Fruit fly (Drosophila melanogaster) whole organism, embryonic: ENCODE measurements around the gene Spt6.

Source experiments
- CG11247 ChIP-seq: fragments of 200-800 bp; sonication (Bioruptor generic); IDR thresholded peaks from 2 replicates; pipeline ENCODE4 v1.3.6; 2022; ENCODE audit warnings: missing biosample characterization, missing genetic modification characterization
- CG14860 ChIP-seq: fragments of 200-800 bp; sonication (Bioruptor generic); IDR thresholded peaks from 3 replicates; pipeline ENCODE4 v1.3.6; 2022; ENCODE audit warnings: missing biosample characterization, missing genetic modification characterization; ENCODE audit not compliant: partially characterized antibody
- CG15479 ChIP-seq: fragments of 200-800 bp; sonication (Bioruptor generic); optimal IDR thresholded peaks from 3 replicates; lab custom pipeline; 2019; ENCODE audit warnings: missing biosample characterization, mild to moderate bottlenecking, missing genetic modification characterization, moderate library complexity
- CG15696 ChIP-seq: fragments of 200-800 bp; sonication (Bioruptor generic); optimal IDR thresholded peaks from 2 replicates; lab custom pipeline; 2019; ENCODE audit warnings: missing biosample characterization, mild to moderate bottlenecking, missing genetic modification characterization, moderate library complexity
- CG17359 ChIP-seq: fragments of 200-800 bp; sonication (Bioruptor generic); optimal IDR thresholded peaks from 3 replicates; lab custom pipeline; 2018; ENCODE audit warnings: missing biosample characterization, mild to moderate bottlenecking, missing genetic modification characterization, moderate library complexity
- CG17361 ChIP-seq: fragments of 200-800 bp; sonication (Bioruptor generic); IDR thresholded peaks from 3 replicates; pipeline ENCODE4 v1.3.6; 2022; ENCODE audit warnings: missing biosample characterization, missing genetic modification characterization
- CG17612 ChIP-seq: fragments of 200-800 bp; sonication (Bioruptor generic); IDR thresholded peaks from 2 replicates; pipeline ENCODE4 v1.3.6; 2022; ENCODE audit warnings: missing biosample characterization, missing genetic modification characterization
- CG18619 ChIP-seq: fragments of 200-800 bp; sonication (Bioruptor generic); optimal IDR thresholded peaks from 3 replicates; lab custom pipeline; 2017; ENCODE audit warnings: missing biosample characterization, mild to moderate bottlenecking, missing genetic modification characterization
- CG2712 ChIP-seq: fragments of 200-800 bp; optimal IDR thresholded peaks from 3 replicates; lab custom pipeline; 2019; ENCODE audit warnings: missing biosample characterization, mild to moderate bottlenecking, missing genetic modification characterization, moderate library complexity
- CG31224 ChIP-seq: fragments of 200-800 bp; sonication (Bioruptor generic); IDR thresholded peaks from 2 replicates; pipeline ENCODE4 v1.3.6; 2022; ENCODE audit warnings: missing biosample characterization, missing genetic modification characterization
- CG3407 ChIP-seq: fragments of 200-800 bp; sonication (Bioruptor generic); optimal IDR thresholded peaks from 2 replicates; lab custom pipeline; 2018; ENCODE audit warnings: missing biosample characterization, mild to moderate bottlenecking, missing genetic modification characterization
- CG3726 ChIP-seq: fragments of 200-800 bp; sonication (Bioruptor generic); IDR thresholded peaks from 3 replicates; pipeline ENCODE4, ENCODE4 v1.3.6; 2022; ENCODE audit warnings: missing biosample characterization, missing genetic modification characterization
- CG42726 ChIP-seq: fragments of 200-800 bp; sonication (Bioruptor generic); IDR thresholded peaks from 2 replicates; pipeline ENCODE4 v1.3.6; 2022; ENCODE audit warnings: missing biosample characterization, missing genetic modification characterization; ENCODE audit not compliant: partially characterized antibody
- CG4707 ChIP-seq: fragments of 200-800 bp; sonication (Bioruptor generic); optimal IDR thresholded peaks from 2 replicates; lab custom pipeline; 2018; ENCODE audit warnings: missing biosample characterization, mild to moderate bottlenecking, missing genetic modification characterization, moderate library complexity
- CG6254 ChIP-seq: fragments of 200-800 bp; sonication (Bioruptor generic); optimal IDR thresholded peaks from 3 replicates; lab custom pipeline; 2017; ENCODE audit warnings: mild to moderate bottlenecking, missing biosample characterization, missing genetic modification reagents, missing genetic modification characterization
- CG6683 ChIP-seq: fragments of 200-800 bp; sonication (Bioruptor generic); optimal IDR thresholded peaks from 2 replicates; lab custom pipeline; 2017; ENCODE audit warnings: missing biosample characterization, mild to moderate bottlenecking, missing genetic modification characterization, missing genetic modification reagents
- CG7963 ChIP-seq: fragments of 200-800 bp; sonication (Bioruptor generic); IDR thresholded peaks from 3 replicates; pipeline ENCODE4 v1.3.6; 2022; ENCODE audit warnings: missing biosample characterization, missing genetic modification characterization; ENCODE audit not compliant: partially characterized antibody
- CG8089 ChIP-seq: fragments of 200-800 bp; sonication (Bioruptor generic); optimal IDR thresholded peaks from 3 replicates; lab custom pipeline; 2016; ENCODE audit warnings: missing biosample characterization, missing genetic modification characterization
- CG8388 ChIP-seq: fragments of 200-800 bp; sonication (Bioruptor generic); optimal IDR thresholded peaks from 2 replicates; lab custom pipeline; 2019; ENCODE audit warnings: missing biosample characterization, mild to moderate bottlenecking, missing genetic modification characterization, moderate library complexity
- CG8765 ChIP-seq: fragments of 200-800 bp; sonication (Bioruptor generic); IDR thresholded peaks from 2 replicates; pipeline ENCODE4 v1.3.6; 2022; ENCODE audit warnings: missing biosample characterization, missing genetic modification characterization
- CG9797 ChIP-seq: fragments of 200-800 bp; sonication (Bioruptor generic); optimal IDR thresholded peaks from 3 replicates; lab custom pipeline; 2018; ENCODE audit warnings: missing biosample characterization, mild to moderate bottlenecking, missing genetic modification characterization
- CTCF ChIP-seq: fragments of 200-800 bp; sonication (Bioruptor generic); optimal IDR thresholded peaks from 2 replicates; lab custom pipeline; 2017; ENCODE audit warnings: missing biosample characterization, mild to moderate bottlenecking, missing genetic modification characterization, moderate library complexity
- D ChIP-seq, 2 experiments: fragments of 200-800 bp in 1 of 2; fragments of >200 bp in 1 of 2; sonication (Bioruptor generic) in 1 of 2; optimal IDR thresholded peaks; 2 replicates in 1 of 2; 3 replicates in 1 of 2; lab custom pipeline; 2017; ENCODE audit warnings: mild to moderate bottlenecking in 1 of 2, missing biosample characterization in 1 of 2, missing genetic modification characterization in 1 of 2, missing genetic modification reagents in 1 of 2
- Dip3 ChIP-seq: fragments of 200-800 bp; sonication (Bioruptor generic); optimal IDR thresholded peaks from 3 replicates; lab custom pipeline; 2016; ENCODE audit warnings: missing biosample characterization, missing genetic modification characterization
- Eip74EF ChIP-seq, 2 experiments: fragments of 200-800 bp in 1 of 2; fragments of >200 bp in 1 of 2; sonication (Bioruptor generic) in 1 of 2; optimal IDR thresholded peaks; 2 replicates each; lab custom pipeline; 2017 to 2019; ENCODE audit warnings: missing biosample characterization in 2 of 2, missing genetic modification characterization in 2 of 2, mild to moderate bottlenecking in 1 of 2, moderate library complexity in 1 of 2
- HLH54F ChIP-seq: fragments of 200-800 bp; sonication (Bioruptor generic); optimal IDR thresholded peaks from 3 replicates; lab custom pipeline; 2016; ENCODE audit warnings: missing biosample characterization, missing genetic modification characterization
- Jarid2 ChIP-seq: fragments of 200-800 bp; sonication (Bioruptor generic); optimal IDR thresholded peaks from 3 replicates; lab custom pipeline; 2017; ENCODE audit warnings: mild to moderate bottlenecking, missing biosample characterization, missing genetic modification reagents, missing genetic modification characterization
- Med ChIP-seq: fragments of 200-800 bp; sonication (Bioruptor generic); peaks from one replicate; lab custom pipeline; 2016; ENCODE audit warnings: missing biosample characterization, missing genetic modification characterization, mild to moderate bottlenecking, inconsistent platforms, moderate library complexity
- NC2β ChIP-seq: fragments of 200-800 bp; sonication (Bioruptor generic); optimal IDR thresholded peaks from 2 replicates; lab custom pipeline; 2016; ENCODE audit warnings: missing biosample characterization, missing genetic modification characterization
- Rx ChIP-seq: fragments of 200-800 bp; sonication (Bioruptor generic); IDR thresholded peaks from 2 replicates; pipeline ENCODE4 v1.3.6; 2022; ENCODE audit warnings: missing biosample characterization, missing genetic modification characterization
- Trl ChIP-seq, 3 experiments: fragments of >200 bp in 2 of 3; fragments of 200-800 bp in 1 of 3; sonication (Bioruptor generic) in 1 of 3; optimal IDR thresholded peaks; 2 replicates in 1 of 3; 3 replicates in 2 of 3; lab custom pipeline; 2016 to 2017; ENCODE audit warnings: missing biosample characterization in 1 of 3, missing genetic modification characterization in 1 of 3
- ase ChIP-seq: fragments of 200-800 bp; sonication (Bioruptor generic); IDR thresholded peaks from 3 replicates; pipeline ENCODE4 v1.3.6; 2022; ENCODE audit warnings: missing biosample characterization, missing genetic modification characterization
- bsh ChIP-seq, 2 experiments: fragments of 200-800 bp; sonication (Bioruptor generic); optimal IDR thresholded peaks; 2 replicates each; lab custom pipeline; 2017 to 2018; ENCODE audit warnings: mild to moderate bottlenecking in 2 of 2, missing biosample characterization in 2 of 2, missing genetic modification characterization in 2 of 2, moderate library complexity in 1 of 2
- cato ChIP-seq: fragments of 200-800 bp; sonication (Bioruptor generic); optimal IDR thresholded peaks from 2 replicates; lab custom pipeline; 2016; ENCODE audit warnings: missing biosample characterization, missing genetic modification characterization, borderline replicate concordance
- chif ChIP-seq, 2 experiments: fragments of 200-800 bp; sonication (Bioruptor generic); optimal IDR thresholded peaks; 3 replicates each; lab custom pipeline; 2016; ENCODE audit warnings: missing biosample characterization in 2 of 2, missing genetic modification characterization in 2 of 2
- gcm2 ChIP-seq: fragments of 200-800 bp; sonication (Bioruptor generic); optimal IDR thresholded peaks from 2 replicates; lab custom pipeline; 2016; ENCODE audit warnings: missing biosample characterization, missing genetic modification characterization
- ind ChIP-seq: fragments of 200-800 bp; sonication (Bioruptor generic); optimal IDR thresholded peaks from 3 replicates; lab custom pipeline; 2016; ENCODE audit warnings: missing biosample characterization, missing genetic modification characterization
- klu ChIP-seq: fragments of 200-800 bp; sonication (Bioruptor generic); IDR thresholded peaks from 2 replicates; pipeline ENCODE4 v1.3.6; 2022; ENCODE audit warnings: missing biosample characterization, missing genetic modification characterization
- maf-S ChIP-seq: fragments of 200-800 bp; sonication (Bioruptor generic); optimal IDR thresholded peaks from 2 replicates; lab custom pipeline; 2016; ENCODE audit warnings: missing biosample characterization, missing genetic modification characterization
- nerfin-1 ChIP-seq: fragments of 200-800 bp; sonication (Bioruptor generic); optimal IDR thresholded peaks from 3 replicates; lab custom pipeline; 2019; ENCODE audit warnings: missing biosample characterization, mild to moderate bottlenecking, missing genetic modification characterization, moderate library complexity
- pan ChIP-seq, 4 experiments: fragments of >200 bp in 3 of 4; fragments of 200-800 bp in 1 of 4; sonication (Bioruptor generic) in 1 of 4; optimal IDR thresholded peaks in 3 of 4; IDR thresholded peaks in 1 of 4; 2 replicates each; pipeline versions ENCODE4 v1.3.6 to Lab custom; 2017 to 2022; ENCODE audit warnings: missing biosample characterization in 2 of 4, missing genetic modification characterization in 2 of 4, mixed read lengths in 1 of 4
- pfk ChIP-seq: fragments of 200-800 bp; sonication (Bioruptor generic); optimal IDR thresholded peaks from 2 replicates; lab custom pipeline; 2018; ENCODE audit warnings: missing biosample characterization, mild to moderate bottlenecking, missing genetic modification characterization, moderate library complexity
- ranshi ChIP-seq: fragments of 200-800 bp; sonication (Bioruptor generic); IDR thresholded peaks from 2 replicates; pipeline ENCODE4 v1.3.6; 2022; ENCODE audit warnings: missing biosample characterization, missing genetic modification characterization
- repo ChIP-seq: fragments of 200-800 bp; sonication (Bioruptor generic); optimal IDR thresholded peaks from 2 replicates; lab custom pipeline; 2016; ENCODE audit warnings: missing biosample characterization, missing genetic modification characterization
- slou ChIP-seq: fragments of 200-800 bp; sonication (Bioruptor generic); optimal IDR thresholded peaks from 3 replicates; lab custom pipeline; 2016; ENCODE audit warnings: missing biosample characterization, missing genetic modification characterization
- vfl ChIP-seq: fragments of 200-800 bp; sonication (Bioruptor generic); optimal IDR thresholded peaks from 2 replicates; lab custom pipeline; 2016; ENCODE audit warnings: missing biosample characterization, missing genetic modification characterization
- wek ChIP-seq: fragments of 200-800 bp; sonication (Bioruptor generic); optimal IDR thresholded peaks from 3 replicates; lab custom pipeline; 2018; ENCODE audit warnings: missing biosample characterization, mild to moderate bottlenecking, missing genetic modification characterization, moderate library complexity
- wor ChIP-seq: fragments of 200-800 bp; sonication (Bioruptor generic); IDR thresholded peaks from 2 replicates; pipeline ENCODE4 v1.3.6; 2022; ENCODE audit warnings: missing biosample characterization, missing genetic modification characterization
- zfh2 ChIP-seq: fragments of 200-800 bp; sonication (Bioruptor generic); optimal IDR thresholded peaks from 2 replicates; lab custom pipeline; 2016; ENCODE audit warnings: missing biosample characterization, missing genetic modification characterization

The Spt6 gene

DNA sequence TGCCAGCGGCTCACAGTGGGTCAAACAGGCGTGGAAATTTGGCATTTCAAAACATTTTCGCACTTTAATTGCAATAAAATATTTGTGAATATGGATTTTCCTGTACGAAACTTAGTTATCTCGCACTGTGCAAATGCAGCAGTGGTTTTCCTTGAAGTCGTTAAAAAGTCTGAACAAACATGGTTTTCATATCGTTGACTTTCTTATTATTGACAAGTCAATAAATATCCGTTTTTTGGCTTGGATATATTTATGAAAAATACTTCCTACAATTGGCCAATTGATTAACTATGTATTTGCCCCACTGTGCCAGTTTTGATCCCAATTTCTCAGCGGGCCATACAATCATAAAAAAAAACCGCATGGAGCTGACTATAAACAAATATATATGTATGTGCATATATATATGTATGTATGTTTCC lies 2.1 kb upstream of the Spt6 start (continued):
- TF ChIP-seq klu, result peak; percentile 84
- peak; percentile 35 for TF ChIP-seq CG9797 (GFP tag; lab: Kevin White, UChicago)
- peak; percentile 96 for TF ChIP-seq CG8388
- TF ChIP-seq slou (GFP tag; lab: Kevin White, UChicago), result peak; percentile 85
- TF ChIP-seq zfh2 (GFP tag; lab: Kevin White, UChicago), result peak; percentile 89
- peak; percentile 75 for TF ChIP-seq CG8765 (GFP tag; lab: Robert Waterston, UW)
- TF ChIP-seq Trl (optimal IDR thresholded peaks at IDR 0.05; lab: Kevin White, UChicago), result no peak
- TF ChIP-seq Trl (GFP tag; optimal IDR thresholded peaks at IDR 0.05; lab: Kevin White, UChicago), result peak; percentile 96
- peak; percentile 81 for TF ChIP-seq CG31224 (GFP tag; lab: Robert Waterston, UW)
- peak; percentile 72 for TF ChIP-seq CTCF (GFP tag; lab: Kevin White, UChicago)
- TF ChIP-seq nerfin-1, result peak; percentile 92
- TF ChIP-seq chif (GFP tag; optimal IDR thresholded peaks at IDR 0.05; lab: Kevin White, UChicago), result peak; percentile 96
- TF ChIP-seq wek (GFP tag; lab: Kevin White, UChicago), result peak; percentile 86
- TF ChIP-seq repo (GFP tag; lab: Kevin White, UChicago), result peak; percentile 94
- peak; percentile 82 for TF ChIP-seq CG11247 (GFP tag; lab: Robert Waterston, UW)
- TF ChIP-seq HLH54F (GFP tag; lab: Kevin White, UChicago), result peak; percentile 95
- TF ChIP-seq pan (optimal IDR thresholded peaks at IDR 0.05; lab: Kevin White, UChicago), result no peak
- peak in 1 of 2 experiments; percentile 95 for TF ChIP-seq pan (GFP tag; optimal IDR thresholded peaks at IDR 0.05 in 1 of 2, IDR thresholded peaks at IDR 0.05 in 1 of 2)
- TF ChIP-seq NC2β (GFP tag; lab: Kevin White, UChicago), result peak; percentile 96
- peak; percentile 99 for TF ChIP-seq Med
- peak; percentile 81 for TF ChIP-seq CG15696
- TF ChIP-seq wor, result peak; percentile 96
- peak; percentile 87 for TF ChIP-seq CG6683
- TF ChIP-seq pfk (GFP tag; lab: Kevin White, UChicago), result no peak
- peak; percentile 95 for TF ChIP-seq CG8089
- TF ChIP-seq Eip74EF (GFP tag; optimal IDR thresholded peaks at IDR 0.05; lab: Kevin White, UChicago), result peak in 1 of 2 experiments; percentile 97
- TF ChIP-seq CG17359 (tag; lab: Kevin White, UChicago), result peak; percentile 96
- peak; percentile 91 for TF ChIP-seq Rx
- TF ChIP-seq CG17361 (GFP tag; lab: Robert Waterston, UW), result peak; percentile 99
- no peak for TF ChIP-seq CG15479 (GFP tag; lab: Kevin White, UChicago)
- TF ChIP-seq CG3407, result peak; percentile 93
- TF ChIP-seq ranshi (GFP tag; lab: Robert Waterston, UW), result peak; percentile 92
- peak; percentile 91 for TF ChIP-seq CG4707 (GFP tag; lab: Kevin White, UChicago)
- TF ChIP-seq ind (GFP tag; lab: Kevin White, UChicago), result peak; percentile 95
- peak; percentile 89 for TF ChIP-seq CG3726 (GFP tag; lab: Robert Waterston, UW)
- TF ChIP-seq CG18619 (GFP tag; lab: Kevin White, UChicago), result peak; percentile 95
- TF ChIP-seq CG2712 (tag; lab: Kevin White, UChicago), result peak; percentile 96
- TF ChIP-seq CG17612, result peak; percentile 87
- no peak for TF ChIP-seq CG42726 (GFP tag; lab: Robert Waterston, UW)
- peak; percentile 94 for TF ChIP-seq Dip3 (GFP tag; lab: Kevin White, UChicago)
- TF ChIP-seq bsh (GFP tag; optimal IDR thresholded peaks at IDR 0.05; lab: Kevin White, UChicago), result peak; percentile 91 to 96
- TF ChIP-seq gcm2 (GFP tag; lab: Kevin White, UChicago), result peak; percentile 91
- TF ChIP-seq CG6254 (GFP tag; lab: Kevin White, UChicago), result peak; percentile 89
- peak; percentile 84 for TF ChIP-seq vfl (GFP tag; lab: Kevin White, UChicago)
- peak; percentile 52; the same call in 2 of the 3 replicates for TF ChIP-seq CG14860 (GFP tag; lab: Robert Waterston, UW)
- peak; percentile 95 for TF ChIP-seq cato (GFP tag; lab: Kevin White, UChicago)
- TF ChIP-seq CG7963 (GFP tag; lab: Robert Waterston, UW), result no peak
- peak; percentile 94 for TF ChIP-seq maf-S
- TF ChIP-seq ase (GFP tag; lab: Robert Waterston, UW), result peak; percentile 94
- no peak for TF ChIP-seq D (optimal IDR thresholded peaks at IDR 0.05; lab: Kevin White, UChicago)
- TF ChIP-seq D (GFP tag; optimal IDR thresholded peaks at IDR 0.05; lab: Kevin White, UChicago), result peak; percentile 96
- TF ChIP-seq Jarid2 (GFP tag; lab: Kevin White, UChicago), result peak; percentile 85
